Fruit fly (Drosophila melanogaster) whole organism, wandering third instar larva: ENCODE results near the gene CG6678.

Experiments used
- Abd-B ChIP-seq: fragments of >200 bp; optimal IDR thresholded peaks from 2 replicates; lab custom pipeline; 2017; ENCODE audit warnings: missing biosample characterization, missing genetic modification characterization
- Hr78 ChIP-seq: fragments of >200 bp; optimal IDR thresholded peaks from 2 replicates; lab custom pipeline; 2017; ENCODE audit warnings: missing biosample characterization, missing genetic modification characterization
- usp ChIP-seq: fragments of >200 bp; optimal IDR thresholded peaks from 2 replicates; lab custom pipeline; 2017; ENCODE audit warnings: missing biosample characterization, missing genetic modification characterization

dm6 chr3R:21898758-21899157, 11.9 kb downstream of the CG6678 start:
- no peak for TF ChIP-seq usp (GFP tag; lab: Kevin White, UChicago)
- no peak for TF ChIP-seq Hr78 (GFP tag; lab: Kevin White, UChicago)
- no peak for TF ChIP-seq Abd-B (GFP tag; lab: Kevin White, UChicago)
